Worm (Caenorhabditis elegans): ENCODE results near the gene B0273.1.
"Not testable (repeated sequence)": the region's sequence is repeated elsewhere in the genome, so short reads cannot be mapped to it uniquely, and the experiment has no call there.

B0273.1 gene

ce11 chrIV:5493692-5494091 is at the start of gene B0273.1:
B0273.1 (plus strand) TSS chrIV:5493992.
- TF ChIP-seq egl-27 (tag; optimal IDR thresholded peaks at IDR 0.05) (no peak), unc-98 (GFP tag; IDR thresholded peaks at IDR 0.05) (no peak), ceh-90 (tag; optimal IDR thresholded peaks at IDR 0.05) (no peak), F16B12.6 (tag; optimal IDR thresholded peaks at IDR 0.05) (no peak), unc-86 (tag; optimal IDR thresholded peaks at IDR 0.05) (no peak), mdl-1 (tag; optimal IDR thresholded peaks at IDR 0.05) (no peak), ceh-88 (GFP tag; IDR thresholded peaks at IDR 0.05) (no peak), mep-1 (tag; optimal IDR thresholded peaks at IDR 0.05) (no peak), sup-37 (GFP tag; optimal IDR thresholded peaks at IDR 0.05) (no peak), unc-30 (tag; optimal IDR thresholded peaks at IDR 0.05) (no peak), ets-5 (GFP tag; IDR thresholded peaks at IDR 0.05) (no peak), alr-1 (tag; optimal IDR thresholded peaks at IDR 0.05; ENCODE audit: borderline replicate concordance) (no peak), mab-9 (GFP tag; IDR thresholded peaks at IDR 0.05) (no peak), nhr-11 (tag; optimal IDR thresholded peaks at IDR 0.05) (no peak), sptf-1 (tag; optimal IDR thresholded peaks at IDR 0.05) (no peak), ceh-63 (GFP tag; optimal IDR thresholded peaks at IDR 0.05) (no peak)

- no peak for TF ChIP-seq ceh-90 (tag; optimal IDR thresholded peaks at IDR 0.05)
Measured at ce11 chrIV:5452667-5453066, 41.1 kb upstream of the B0273.1 start, which contains the start of gene Y4C6A.4. Y4C6A.4 (plus strand) TSS chrIV:5452967.

- TF ChIP-seq dpl-1 (GFP tag; optimal IDR thresholded peaks at IDR 0.05); snu-23 (GFP tag; optimal IDR thresholded peaks at IDR 0.05); jun-1 (tag; optimal IDR thresholded peaks at IDR 0.05): not testable (repeated sequence)
Measured at ce11 chrIV:5455999-5456398, 37.8 kb upstream of the B0273.1 start, which contains the start of gene Y4C6A.3. Y4C6A.3 (minus strand) TSS chrIV:5456099.

ce11 chrIV:5462820-5463219 is 31.0 kb upstream of the B0273.1 start:
- TF ChIP-seq jun-1 (tag; optimal IDR thresholded peaks at IDR 0.05) = no peak
- no peak for TF ChIP-seq fos-1 (tag; optimal IDR thresholded peaks at IDR 0.05)
- no peak for TF ChIP-seq isw-1 (GFP tag; IDR thresholded peaks at IDR 0.05)
- TF ChIP-seq nhr-28 (tag; optimal IDR thresholded peaks at IDR 0.05) = no peak
- no peak for TF ChIP-seq tbx-2 (tag; optimal IDR thresholded peaks at IDR 0.05)

- not testable (repeated sequence) for TF ChIP-seq unc-86 (tag; optimal IDR thresholded peaks at IDR 0.05); lin-39 (tag; optimal IDR thresholded peaks at IDR 0.05); snu-23 (GFP tag; optimal IDR thresholded peaks at IDR 0.05)
Measured at ce11 chrIV:5464403-5464802, 29.4 kb upstream of the B0273.1 start, which contains the start of gene Y52D5A.2. Y52D5A.2 (minus strand) TSS chrIV:5464503.

- TF ChIP-seq alr-1 (tag; optimal IDR thresholded peaks at IDR 0.05; ENCODE audit: borderline replicate concordance) = no peak
- TF ChIP-seq egl-27 (tag; optimal IDR thresholded peaks at IDR 0.05) = no peak
- TF ChIP-seq elt-2 (tag; optimal IDR thresholded peaks at IDR 0.05) = no peak
- TF ChIP-seq mdl-1 (tag; optimal IDR thresholded peaks at IDR 0.05) = no peak
- TF ChIP-seq pqm-1 (tag; optimal IDR thresholded peaks at IDR 0.05) = no peak
- no peak for TF ChIP-seq jun-1 (tag; optimal IDR thresholded peaks at IDR 0.05)
- TF ChIP-seq F16B12.6 (tag; optimal IDR thresholded peaks at IDR 0.05) = no peak
- no peak for TF ChIP-seq fkh-4 (tag; optimal IDR thresholded peaks at IDR 0.05; ENCODE audit: borderline replicate concordance)
- no peak for TF ChIP-seq nhr-237 (tag; optimal IDR thresholded peaks at IDR 0.05)
- TF ChIP-seq fos-1 (tag; optimal IDR thresholded peaks at IDR 0.05) = no peak
Measured at ce11 chrIV:5469739-5470138, 24.1 kb upstream of the B0273.1 start, which contains the start of gene rme-2. rme-2 (plus strand) TSS chrIV:5470026.

- no peak for TF ChIP-seq lin-35 (GFP tag; optimal IDR thresholded peaks at IDR 0.05)
- TF ChIP-seq egl-27 (tag; optimal IDR thresholded peaks at IDR 0.05) = no peak
Measured at ce11 chrIV:5473098-5473497, 20.7 kb upstream of the B0273.1 start.
